Worm (Caenorhabditis elegans): ENCODE measurements around the gene him-18.
A peak's percentile ranks its signal among the peaks of the same experiment; 100 is the strongest.

DNA sequence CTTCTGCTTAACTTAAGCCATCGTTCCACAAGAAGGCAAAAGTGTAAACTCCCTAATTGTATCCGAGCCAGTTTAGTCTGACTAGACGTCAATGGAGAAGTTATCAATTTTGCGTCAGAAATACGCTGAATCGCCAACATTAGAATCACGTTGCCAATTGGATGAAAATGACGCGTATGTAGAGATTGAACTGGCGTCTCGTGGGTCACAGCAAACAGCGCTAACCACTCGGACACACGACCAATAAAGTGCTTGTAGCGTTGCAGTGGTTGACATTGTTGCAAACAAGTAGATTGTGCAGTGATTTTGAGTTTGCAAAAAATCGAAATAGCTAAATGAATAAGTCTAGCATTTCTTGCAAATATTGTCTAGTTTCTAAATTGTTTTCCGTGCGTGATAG, 25.4 kb downstream of the him-18 start:
- TF ChIP-seq ref-1 (GFP tag; conservative IDR thresholded peaks at IDR 0.05) (peak; percentile 73), ztf-29 (GFP tag; IDR thresholded peaks at IDR 0.05) (peak; percentile 78; the same call in 1 of the 2 replicates), tab-1 (GFP tag; IDR thresholded peaks at IDR 0.05) (peak; percentile 93), ztf-23 (GFP tag; IDR thresholded peaks at IDR 0.05) (peak; percentile 89)

Measured in whole organism, midembryonic.